Fruit fly (Drosophila melanogaster): Measurements from ENCODE around the gene Nuak.

- TF ChIP-seq pad (GFP tag; optimal IDR thresholded peaks at IDR 0.05) (peak; percentile 92), CG12768 (GFP tag; optimal IDR thresholded peaks at IDR 0.05) (peak; percentile 57)
Observed at dm6 chr3R:10311076-10311744, 47.1 kb downstream of the Nuak start, which contains the start of gene CG6293.
